Worm (Caenorhabditis elegans): ENCODE results near the gene F32D8.11.

- no peak for TF ChIP-seq lin-13 (GFP tag; optimal IDR thresholded peaks at IDR 0.05)
- TF ChIP-seq D1046.2 (GFP tag; IDR thresholded peaks at IDR 0.05) = no peak
- TF ChIP-seq aly-2 (tag; optimal IDR thresholded peaks at IDR 0.05) = no peak
- TF ChIP-seq Y105C5A.15 (GFP tag; IDR thresholded peaks at IDR 0.05) = no peak
- TF ChIP-seq nhr-11 (tag; optimal IDR thresholded peaks at IDR 0.05) = no peak
These were observed 26.4 kb downstream of the F32D8.11 start for ce11 chrV:10862457-10863097.
